Fruit fly (Drosophila melanogaster) whole organism, embryonic: ENCODE data around the gene CG31468.
A peak's percentile ranks its signal among the peaks of the same experiment; 100 is the strongest.

Experiments
- ATbp ChIP-seq: fragments of 200-800 bp; sonication (Bioruptor generic); optimal IDR thresholded peaks from 2 replicates; lab custom pipeline; 2017; ENCODE audit warnings: missing biosample characterization, mild to moderate bottlenecking, missing genetic modification characterization, missing genetic modification reagents
- Abd-B ChIP-seq: fragments of 200-800 bp; sonication (Bioruptor generic); optimal IDR thresholded peaks from 2 replicates; lab custom pipeline; 2018; ENCODE audit warnings: missing biosample characterization, mild to moderate bottlenecking, missing genetic modification characterization, moderate library complexity
- B-H1 ChIP-seq: fragments of 200-800 bp; sonication (Bioruptor generic); IDR thresholded peaks from 3 replicates; pipeline ENCODE4 v1.3.6; 2022; ENCODE audit warnings: missing biosample characterization, missing genetic modification characterization
- CG10147 ChIP-seq: fragments of 200-800 bp; sonication (Bioruptor generic); optimal IDR thresholded peaks from 2 replicates; lab custom pipeline; 2019; ENCODE audit warnings: missing biosample characterization, mild to moderate bottlenecking, missing genetic modification characterization, moderate library complexity
- CG10959 ChIP-seq: fragments of 200-800 bp; sonication (Bioruptor generic); IDR thresholded peaks from 2 replicates; pipeline ENCODE4 v1.3.6; 2022; ENCODE audit warnings: missing biosample characterization, missing genetic modification characterization
- CG10979 ChIP-seq: fragments of 200-800 bp; sonication (Bioruptor generic); optimal IDR thresholded peaks from 2 replicates; lab custom pipeline; 2018; ENCODE audit warnings: missing biosample characterization, mild to moderate bottlenecking, missing genetic modification characterization, moderate library complexity
- CG12071 ChIP-seq: fragments of 200-800 bp; sonication (Bioruptor generic); optimal IDR thresholded peaks from 3 replicates; lab custom pipeline; 2018; ENCODE audit warnings: missing biosample characterization, mild to moderate bottlenecking, missing genetic modification characterization
- CG12219 ChIP-seq: fragments of 200-800 bp; sonication (Bioruptor generic); optimal IDR thresholded peaks from 3 replicates; lab custom pipeline; 2018; ENCODE audit warnings: missing biosample characterization, mild to moderate bottlenecking, missing genetic modification characterization
- CG14441 ChIP-seq: fragments of 200-800 bp; sonication (Bioruptor generic); IDR thresholded peaks from 2 replicates; pipeline ENCODE4 v1.3.6; 2022; ENCODE audit warnings: missing biosample characterization, missing genetic modification characterization
- CG18262 ChIP-seq: fragments of 200-800 bp; optimal IDR thresholded peaks from 3 replicates; lab custom pipeline; 2019; ENCODE audit warnings: missing biosample characterization, mild to moderate bottlenecking, missing genetic modification characterization, moderate library complexity
- CG31388 ChIP-seq: fragments of 200-800 bp; sonication (Bioruptor generic); optimal IDR thresholded peaks from 2 replicates; lab custom pipeline; 2016; ENCODE audit warnings: missing biosample characterization, missing genetic modification characterization
- CG3407 ChIP-seq: fragments of 200-800 bp; sonication (Bioruptor generic); optimal IDR thresholded peaks from 2 replicates; lab custom pipeline; 2018; ENCODE audit warnings: missing biosample characterization, mild to moderate bottlenecking, missing genetic modification characterization
- CG3726 ChIP-seq: fragments of 200-800 bp; sonication (Bioruptor generic); IDR thresholded peaks from 3 replicates; pipeline ENCODE4, ENCODE4 v1.3.6; 2022; ENCODE audit warnings: missing biosample characterization, missing genetic modification characterization
- CG4328 ChIP-seq: fragments of 200-800 bp; sonication (Bioruptor generic); optimal IDR thresholded peaks from 3 replicates; lab custom pipeline; 2017; ENCODE audit warnings: missing biosample characterization, missing genetic modification reagents, missing genetic modification characterization
- CG4707 ChIP-seq: fragments of 200-800 bp; sonication (Bioruptor generic); optimal IDR thresholded peaks from 2 replicates; lab custom pipeline; 2018; ENCODE audit warnings: missing biosample characterization, mild to moderate bottlenecking, missing genetic modification characterization, moderate library complexity
- CG6254 ChIP-seq: fragments of 200-800 bp; sonication (Bioruptor generic); optimal IDR thresholded peaks from 3 replicates; lab custom pipeline; 2017; ENCODE audit warnings: mild to moderate bottlenecking, missing biosample characterization, missing genetic modification reagents, missing genetic modification characterization
- CG6813 ChIP-seq: fragments of 200-800 bp; sonication (Bioruptor generic); optimal IDR thresholded peaks from 2 replicates; lab custom pipeline; 2017; ENCODE audit warnings: missing biosample characterization, missing genetic modification characterization, mild to moderate bottlenecking, moderate library complexity, missing genetic modification reagents
- CG7556 ChIP-seq: fragments of 200-800 bp; sonication (Bioruptor generic); optimal IDR thresholded peaks from 2 replicates; lab custom pipeline; 2017; ENCODE audit warnings: missing biosample characterization, mild to moderate bottlenecking, missing genetic modification characterization
- CG8089 ChIP-seq: fragments of 200-800 bp; sonication (Bioruptor generic); optimal IDR thresholded peaks from 3 replicates; lab custom pipeline; 2016; ENCODE audit warnings: missing biosample characterization, missing genetic modification characterization
- CG8281 ChIP-seq: fragments of 200-800 bp; sonication (Bioruptor generic); optimal IDR thresholded peaks from 2 replicates; lab custom pipeline; 2018; ENCODE audit warnings: missing biosample characterization, mild to moderate bottlenecking, missing genetic modification characterization, moderate library complexity
- CG8388 ChIP-seq: fragments of 200-800 bp; sonication (Bioruptor generic); optimal IDR thresholded peaks from 2 replicates; lab custom pipeline; 2019; ENCODE audit warnings: missing biosample characterization, mild to moderate bottlenecking, missing genetic modification characterization, moderate library complexity
- CG9876 ChIP-seq: fragments of 200-800 bp; sonication (Bioruptor generic); optimal IDR thresholded peaks from 2 replicates; lab custom pipeline; 2016; ENCODE audit warnings: missing biosample characterization, missing genetic modification characterization
- Dbx ChIP-seq: fragments of 200-800 bp; sonication (Bioruptor generic); IDR thresholded peaks from 3 replicates; pipeline ENCODE4 v1.3.6; 2022; ENCODE audit warnings: missing biosample characterization, missing genetic modification characterization
- Dll ChIP-seq: fragments of 200-800 bp; sonication (Bioruptor generic); IDR thresholded peaks from 4 replicates; pipeline ENCODE4 v1.3.6; 2022; ENCODE audit warnings: missing biosample characterization, missing genetic modification characterization; ENCODE audit not compliant: partially characterized antibody
- Elba2 ChIP-seq: fragments of 200-800 bp; sonication (Bioruptor generic); optimal IDR thresholded peaks from 3 replicates; lab custom pipeline; 2016; ENCODE audit warnings: missing biosample characterization, missing genetic modification characterization
- Ets97D ChIP-seq: fragments of 200-800 bp; sonication (Bioruptor generic); optimal IDR thresholded peaks from 3 replicates; lab custom pipeline; 2016; ENCODE audit warnings: missing biosample characterization, missing genetic modification characterization
- H2.0 ChIP-seq: fragments of 200-800 bp; sonication (Bioruptor generic); IDR thresholded peaks from 2 replicates; pipeline ENCODE4 v1.3.6; 2022; ENCODE audit warnings: missing biosample characterization, missing genetic modification characterization
- Hr51 ChIP-seq, 2 experiments: fragments of 200-800 bp; sonication (Bioruptor generic); optimal IDR thresholded peaks; 2 replicates in 1 of 2; 3 replicates in 1 of 2; lab custom pipeline; 2016 to 2018; ENCODE audit warnings: missing biosample characterization in 2 of 2, missing genetic modification characterization in 2 of 2, mild to moderate bottlenecking in 1 of 2, moderate library complexity in 1 of 2
- MBD-R2 ChIP-seq: fragments of 200-800 bp; sonication (Bioruptor generic); IDR thresholded peaks from 2 replicates; pipeline ENCODE4 v1.3.6; 2022; ENCODE audit warnings: missing biosample characterization, missing genetic modification characterization
- PHDP ChIP-seq: fragments of 200-800 bp; sonication (Bioruptor generic); optimal IDR thresholded peaks from 3 replicates; lab custom pipeline; 2018; ENCODE audit warnings: missing biosample characterization, mild to moderate bottlenecking, missing genetic modification characterization, moderate library complexity
- Xrp1 ChIP-seq: fragments of 200-800 bp; sonication (Bioruptor generic); IDR thresholded peaks from 2 replicates; pipeline ENCODE4 v1.3.6; 2022; ENCODE audit warnings: missing biosample characterization, missing genetic modification characterization
- YL-1 ChIP-seq: fragments of 200-800 bp; sonication (Bioruptor generic); optimal IDR thresholded peaks from 3 replicates; lab custom pipeline; 2017; ENCODE audit warnings: missing biosample characterization, mild to moderate bottlenecking, missing genetic modification characterization
- ap ChIP-seq: fragments of 200-800 bp; sonication (Bioruptor generic); IDR thresholded peaks from 2 replicates; pipeline ENCODE4 v1.3.6; 2022; ENCODE audit warnings: missing biosample characterization, missing genetic modification characterization
- btn ChIP-seq: fragments of 200-800 bp; sonication (Bioruptor generic); optimal IDR thresholded peaks from 2 replicates; lab custom pipeline; 2016; ENCODE audit warnings: missing biosample characterization, missing genetic modification characterization
- cas ChIP-seq: fragments of 200-800 bp; sonication (Bioruptor generic); IDR thresholded peaks from 2 replicates; pipeline ENCODE4 v1.3.6; 2022; ENCODE audit warnings: missing biosample characterization, missing genetic modification characterization
- dmrt99B ChIP-seq: fragments of 200-800 bp; sonication (Bioruptor generic); optimal IDR thresholded peaks from 2 replicates; lab custom pipeline; 2018; ENCODE audit warnings: missing biosample characterization, mild to moderate bottlenecking, missing genetic modification characterization, moderate library complexity
- exex ChIP-seq: fragments of 200-800 bp; sonication (Bioruptor generic); optimal IDR thresholded peaks from 4 replicates; lab custom pipeline; 2018; ENCODE audit warnings: missing biosample characterization, mild to moderate bottlenecking, missing genetic modification characterization, moderate library complexity
- ftz-f1 ChIP-seq: fragments of 200-800 bp; sonication (Bioruptor generic); optimal IDR thresholded peaks from 2 replicates; lab custom pipeline; 2016; ENCODE audit warnings: missing biosample characterization, missing genetic modification characterization
- gsb-n ChIP-seq: fragments of 200-800 bp; sonication (Bioruptor generic); optimal IDR thresholded peaks from 3 replicates; lab custom pipeline; 2018; ENCODE audit warnings: missing biosample characterization, mild to moderate bottlenecking, missing genetic modification characterization
- hbn ChIP-seq: fragments of 200-800 bp; sonication (Bioruptor generic); IDR thresholded peaks from 2 replicates; pipeline ENCODE4 v1.3.6; 2022; ENCODE audit warnings: missing biosample characterization, missing genetic modification characterization; ENCODE audit not compliant: partially characterized antibody
- her ChIP-seq: fragments of 200-800 bp; sonication (Bioruptor generic); optimal IDR thresholded peaks from 2 replicates; lab custom pipeline; 2016; ENCODE audit warnings: missing biosample characterization, missing genetic modification characterization
- maf-S ChIP-seq: fragments of 200-800 bp; sonication (Bioruptor generic); optimal IDR thresholded peaks from 2 replicates; lab custom pipeline; 2016; ENCODE audit warnings: missing biosample characterization, missing genetic modification characterization
- onecut ChIP-seq: fragments of 200-800 bp; sonication (Bioruptor generic); IDR thresholded peaks from 2 replicates; pipeline ENCODE4 v1.3.6; 2022; ENCODE audit warnings: missing biosample characterization, missing genetic modification characterization
- p53 ChIP-seq: fragments of 200-800 bp; sonication (Bioruptor generic); optimal IDR thresholded peaks from 2 replicates; lab custom pipeline; 2016; ENCODE audit warnings: missing biosample characterization, missing genetic modification characterization
- rib ChIP-seq: fragments of 200-800 bp; sonication (Bioruptor generic); IDR thresholded peaks from 2 replicates; pipeline ENCODE4 v1.3.6; 2022; ENCODE audit warnings: missing biosample characterization, missing genetic modification characterization
- salm ChIP-seq: fragments of 200-800 bp; sonication (Bioruptor generic); optimal IDR thresholded peaks from 2 replicates; lab custom pipeline; 2018; ENCODE audit warnings: missing biosample characterization, mild to moderate bottlenecking, missing genetic modification characterization
- so ChIP-seq: fragments of 200-800 bp; sonication (Bioruptor generic); IDR thresholded peaks from 3 replicates; pipeline ENCODE4 v1.3.6; 2022; ENCODE audit warnings: missing biosample characterization, missing genetic modification characterization
- tio ChIP-seq: fragments of 200-800 bp; sonication (Bioruptor generic); optimal IDR thresholded peaks from 2 replicates; lab custom pipeline; 2017; ENCODE audit warnings: missing biosample characterization, missing genetic modification characterization, inconsistent platforms
- trem ChIP-seq: fragments of 200-800 bp; optimal IDR thresholded peaks from 3 replicates; lab custom pipeline; 2019; ENCODE audit warnings: missing biosample characterization, mild to moderate bottlenecking, missing genetic modification characterization, moderate library complexity
- twi ChIP-seq: fragments of 200-800 bp; optimal IDR thresholded peaks from 2 replicates; lab custom pipeline; 2019; ENCODE audit warnings: missing biosample characterization, mild to moderate bottlenecking, missing genetic modification characterization, moderate library complexity

The CG31468 gene

dm6 chr3R:23662782-23663181, 37.4 kb downstream of the CG31468 start (continued):
- no peak for TF ChIP-seq CG12219 (GFP tag; lab: Kevin White, UChicago)

dm6 chr3R:23659598-23659997, 40.6 kb downstream of the CG31468 start:
- TF ChIP-seq CG10147 (no peak), salm (tag; lab: Kevin White, UChicago) (no peak), CG8089 (GFP tag; lab: Kevin White, UChicago) (no peak), CG8281 (tag; lab: Kevin White, UChicago) (no peak), YL-1 (no peak), CG8388 (GFP tag; lab: Kevin White, UChicago) (peak; percentile 30), Abd-B (GFP tag; lab: Kevin White, UChicago) (no peak), btn (GFP tag; lab: Kevin White, UChicago) (no peak), B-H1 (GFP tag; lab: Robert Waterston, UW) (no peak), p53 (GFP tag; lab: Kevin White, UChicago) (no peak), trem (tag; lab: Kevin White, UChicago) (no peak), MBD-R2 (no peak), CG31388 (no peak), Elba2 (no peak), cas (GFP tag; lab: Robert Waterston, UW) (no peak), CG18262 (tag; lab: Kevin White, UChicago) (peak; percentile 32), ATbp (GFP tag; lab: Kevin White, UChicago) (peak; percentile 24), CG10959 (GFP tag; lab: Robert Waterston, UW) (no peak), twi (tag; lab: Kevin White, UChicago) (no peak), so (GFP tag; lab: Robert Waterston, UW) (no peak), CG12071 (GFP tag; lab: Kevin White, UChicago) (no peak), CG10979 (tag; lab: Kevin White, UChicago) (peak; percentile 41), CG9876 (no peak), ap (GFP tag; lab: Robert Waterston, UW) (no peak), dmrt99B (tag; lab: Kevin White, UChicago) (peak; percentile 10), ftz-f1 (GFP tag; lab: Kevin White, UChicago) (no peak), her (GFP tag; lab: Kevin White, UChicago) (no peak), tio (GFP tag; lab: Kevin White, UChicago) (no peak), CG3407 (GFP tag; lab: Kevin White, UChicago) (no peak), CG3726 (GFP tag; lab: Robert Waterston, UW) (no peak), exex (no peak), CG6254 (no peak), CG4707 (GFP tag; lab: Kevin White, UChicago) (no peak), onecut (no peak), Ets97D (GFP tag; lab: Kevin White, UChicago) (no peak), CG7556 (GFP tag; lab: Kevin White, UChicago) (no peak), Xrp1 (GFP tag; lab: Robert Waterston, UW) (peak; percentile 19; the same call in 1 of the 2 replicates), H2.0 (no peak), Dll (no peak), PHDP (tag; lab: Kevin White, UChicago) (peak; percentile 17), Hr51 (GFP tag; optimal IDR thresholded peaks at IDR 0.05; lab: Kevin White, UChicago) (peak in 1 of 2 experiments; percentile 30), CG6813 (GFP tag; lab: Kevin White, UChicago) (no peak), gsb-n (peak; percentile 29), rib (GFP tag; lab: Robert Waterston, UW) (no peak), hbn (no peak), CG4328 (GFP tag; lab: Kevin White, UChicago) (no peak), maf-S (GFP tag; lab: Kevin White, UChicago) (no peak), Dbx (GFP tag; lab: Robert Waterston, UW) (no peak), CG14441 (GFP tag; lab: Robert Waterston, UW) (no peak)
